Fruit fly (Drosophila melanogaster) whole organism, embryonic: Measurements from ENCODE around the gene prtp.

Source experiments
- Adf1 ChIP-seq: fragments of 200-800 bp; sonication (Bioruptor generic); IDR thresholded peaks from 2 replicates; pipeline ENCODE4 v1.3.6; 2022; ENCODE audit warnings: missing biosample characterization, missing genetic modification characterization
- Asciz ChIP-seq: fragments of 200-800 bp; sonication (Bioruptor generic); optimal IDR thresholded peaks from 2 replicates; lab custom pipeline; 2017; ENCODE audit warnings: missing biosample characterization, mild to moderate bottlenecking, missing genetic modification characterization, missing genetic modification reagents
- Blimp-1 ChIP-seq: fragments of 200-800 bp; sonication (Bioruptor generic); optimal IDR thresholded peaks from 3 replicates; lab custom pipeline; 2018; ENCODE audit warnings: missing biosample characterization, missing genetic modification characterization, mild to moderate bottlenecking, moderate library complexity, missing genetic modification reagents
- C15 ChIP-seq: fragments of 200-800 bp; sonication (Bioruptor generic); IDR thresholded peaks from 3 replicates; pipeline ENCODE4 v1.3.6; 2022; ENCODE audit warnings: missing biosample characterization, missing genetic modification characterization
- CG10147 ChIP-seq: fragments of 200-800 bp; sonication (Bioruptor generic); optimal IDR thresholded peaks from 2 replicates; lab custom pipeline; 2019; ENCODE audit warnings: missing biosample characterization, mild to moderate bottlenecking, missing genetic modification characterization, moderate library complexity
- CG10274 ChIP-seq: fragments of 200-800 bp; sonication (Bioruptor generic); optimal IDR thresholded peaks from 3 replicates; lab custom pipeline; 2017; ENCODE audit warnings: missing biosample characterization, mild to moderate bottlenecking, missing genetic modification characterization
- CG10366 ChIP-seq: fragments of 200-800 bp; sonication (Bioruptor generic); IDR thresholded peaks from 2 replicates; pipeline ENCODE4 v1.3.6; 2022; ENCODE audit warnings: missing biosample characterization, missing genetic modification characterization
- CG10431 ChIP-seq: fragments of 200-800 bp; sonication (Bioruptor generic); optimal IDR thresholded peaks from 3 replicates; lab custom pipeline; 2018; ENCODE audit warnings: missing biosample characterization, mild to moderate bottlenecking, missing genetic modification characterization
- CG10565 ChIP-seq: fragments of 200-800 bp; sonication (Bioruptor generic); optimal IDR thresholded peaks from 3 replicates; lab custom pipeline; 2016; ENCODE audit warnings: missing biosample characterization, mild to moderate bottlenecking, missing genetic modification characterization
- CG12071 ChIP-seq: fragments of 200-800 bp; sonication (Bioruptor generic); optimal IDR thresholded peaks from 3 replicates; lab custom pipeline; 2018; ENCODE audit warnings: missing biosample characterization, mild to moderate bottlenecking, missing genetic modification characterization
- CG1603 ChIP-seq: fragments of 200-800 bp; sonication (Bioruptor generic); optimal IDR thresholded peaks from 2 replicates; lab custom pipeline; 2019; ENCODE audit warnings: missing biosample characterization, mild to moderate bottlenecking, missing genetic modification characterization, moderate library complexity
- CG3163 ChIP-seq: fragments of 200-800 bp; sonication (Bioruptor generic); optimal IDR thresholded peaks from 3 replicates; lab custom pipeline; 2016; ENCODE audit warnings: missing biosample characterization, missing genetic modification characterization
- CG8478 ChIP-seq: fragments of >200 bp; optimal IDR thresholded peaks from 2 replicates; lab custom pipeline; 2018
- Deaf1 ChIP-seq: fragments of 200-800 bp; optimal IDR thresholded peaks from 3 replicates; lab custom pipeline; 2019; ENCODE audit warnings: missing biosample characterization, mild to moderate bottlenecking, missing genetic modification characterization, moderate library complexity
- Gug ChIP-seq: fragments of 200-800 bp; sonication (Bioruptor generic); IDR thresholded peaks from 4 replicates; pipeline ENCODE4 v1.3.6; 2022; ENCODE audit warnings: missing biosample characterization, missing genetic modification characterization
- HLH3B ChIP-seq: fragments of 200-800 bp; sonication (Bioruptor generic); IDR thresholded peaks from 2 replicates; pipeline ENCODE4 v1.3.6; 2022; ENCODE audit warnings: missing biosample characterization, missing genetic modification characterization
- HmgZ ChIP-seq: fragments of 200-800 bp; sonication (Bioruptor generic); optimal IDR thresholded peaks from 2 replicates; lab custom pipeline; 2018; ENCODE audit warnings: missing biosample characterization, mild to moderate bottlenecking, missing genetic modification characterization
- Hmx ChIP-seq: fragments of 200-800 bp; sonication (Bioruptor generic); optimal IDR thresholded peaks from 2 replicates; lab custom pipeline; 2016; ENCODE audit warnings: missing biosample characterization, missing genetic modification characterization
- Hr39 ChIP-seq: fragments of >200 bp; optimal IDR thresholded peaks from 2 replicates; lab custom pipeline; 2017
- Hr78 ChIP-seq, 2 experiments: fragments of 200-800 bp in 1 of 2; fragments of >200 bp in 1 of 2; sonication (Bioruptor generic) in 1 of 2; optimal IDR thresholded peaks; 2 replicates each; lab custom pipeline; 2017 to 2019; ENCODE audit warnings: missing biosample characterization in 2 of 2, missing genetic modification characterization in 2 of 2, mild to moderate bottlenecking in 1 of 2, moderate library complexity in 1 of 2
- Lpt ChIP-seq: fragments of >200 bp; optimal IDR thresholded peaks from 2 replicates; lab custom pipeline; 2018; ENCODE audit warnings: missing biosample characterization, missing genetic modification characterization
- NC2α ChIP-seq: fragments of 200-800 bp; sonication (Bioruptor generic); optimal IDR thresholded peaks from 2 replicates; lab custom pipeline; 2016; ENCODE audit warnings: missing biosample characterization, missing genetic modification characterization
- NFAT ChIP-seq: fragments of 200-800 bp; sonication (Bioruptor generic); IDR thresholded peaks from 2 replicates; pipeline ENCODE4 v1.3.6; 2022; ENCODE audit warnings: missing biosample characterization, missing genetic modification characterization
- Nf-YB ChIP-seq: fragments of 200-800 bp; sonication (Bioruptor generic); optimal IDR thresholded peaks from 3 replicates; lab custom pipeline; 2019; ENCODE audit warnings: missing biosample characterization, mild to moderate bottlenecking, missing genetic modification characterization, moderate library complexity
- amos ChIP-seq: fragments of 200-800 bp; sonication (Bioruptor generic); IDR thresholded peaks from 2 replicates; pipeline ENCODE4 v1.3.6; 2022; ENCODE audit warnings: missing biosample characterization, missing genetic modification characterization; ENCODE audit not compliant: partially characterized antibody
- cas ChIP-seq: fragments of 200-800 bp; sonication (Bioruptor generic); IDR thresholded peaks from 2 replicates; pipeline ENCODE4 v1.3.6; 2022; ENCODE audit warnings: missing biosample characterization, missing genetic modification characterization
- cg ChIP-seq: fragments of 200-800 bp; sonication (Bioruptor generic); optimal IDR thresholded peaks from 3 replicates; lab custom pipeline; 2019; ENCODE audit warnings: missing biosample characterization, mild to moderate bottlenecking, missing genetic modification characterization, moderate library complexity
- danr ChIP-seq: fragments of 200-800 bp; sonication (Bioruptor generic); IDR thresholded peaks from 2 replicates; pipeline ENCODE4 v1.3.6; 2022; ENCODE audit warnings: missing biosample characterization, missing genetic modification characterization
- disco-r ChIP-seq: fragments of 200-800 bp; sonication (Bioruptor generic); optimal IDR thresholded peaks from 2 replicates; lab custom pipeline; 2016; ENCODE audit warnings: missing biosample characterization, missing genetic modification characterization
- grau ChIP-seq: fragments of 200-800 bp; optimal IDR thresholded peaks from 3 replicates; lab custom pipeline; 2019; ENCODE audit warnings: missing biosample characterization, mild to moderate bottlenecking, missing genetic modification characterization, moderate library complexity
- hb ChIP-seq: fragments of 200-800 bp; sonication (Bioruptor generic); IDR thresholded peaks from 3 replicates; pipeline ENCODE4 v1.3.6; 2022; ENCODE audit warnings: missing biosample characterization, missing genetic modification characterization; ENCODE audit not compliant: partially characterized antibody
- ind ChIP-seq: fragments of 200-800 bp; sonication (Bioruptor generic); optimal IDR thresholded peaks from 3 replicates; lab custom pipeline; 2016; ENCODE audit warnings: missing biosample characterization, missing genetic modification characterization
- kay ChIP-seq: fragments of 200-800 bp; sonication (Bioruptor generic); optimal IDR thresholded peaks from 2 replicates; lab custom pipeline; 2016; ENCODE audit warnings: missing biosample characterization, missing genetic modification characterization
- onecut ChIP-seq: fragments of 200-800 bp; sonication (Bioruptor generic); IDR thresholded peaks from 2 replicates; pipeline ENCODE4 v1.3.6; 2022; ENCODE audit warnings: missing biosample characterization, missing genetic modification characterization
- peb ChIP-seq: fragments of 200-800 bp; sonication (Bioruptor generic); IDR thresholded peaks from 2 replicates; pipeline ENCODE4 v1.3.6; 2022; ENCODE audit warnings: missing biosample characterization, missing genetic modification characterization
- phol ChIP-seq: fragments of 200-800 bp; sonication (Bioruptor generic); optimal IDR thresholded peaks from 3 replicates; lab custom pipeline; 2018; ENCODE audit warnings: missing biosample characterization, mild to moderate bottlenecking, missing genetic modification characterization, moderate library complexity
- rib ChIP-seq: fragments of 200-800 bp; sonication (Bioruptor generic); IDR thresholded peaks from 2 replicates; pipeline ENCODE4 v1.3.6; 2022; ENCODE audit warnings: missing biosample characterization, missing genetic modification characterization
- tio ChIP-seq: fragments of 200-800 bp; sonication (Bioruptor generic); optimal IDR thresholded peaks from 2 replicates; lab custom pipeline; 2017; ENCODE audit warnings: missing biosample characterization, missing genetic modification characterization, inconsistent platforms
- twi ChIP-seq: fragments of 200-800 bp; optimal IDR thresholded peaks from 2 replicates; lab custom pipeline; 2019; ENCODE audit warnings: missing biosample characterization, mild to moderate bottlenecking, missing genetic modification characterization, moderate library complexity
- vvl ChIP-seq: fragments of 200-800 bp; sonication (Bioruptor generic); IDR thresholded peaks from 2 replicates; pipeline ENCODE4 v1.3.6; 2022; ENCODE audit warnings: missing biosample characterization, missing genetic modification characterization
- zfh1 ChIP-seq: fragments of 200-800 bp; sonication (Bioruptor generic); IDR thresholded peaks from 3 replicates; pipeline ENCODE4 v1.3.6; 2022; ENCODE audit warnings: missing biosample characterization, missing genetic modification characterization

Gene prtp

dm6 chrX:11723946-11724345 lies 7.4 kb downstream of the prtp start, which contains the start of gene CG15221:
Gene CG15221 (plus strand): TSS chrX:11724246.
- no peak for TF ChIP-seq Lpt (GFP tag; lab: Kevin White, UChicago)

DNA sequence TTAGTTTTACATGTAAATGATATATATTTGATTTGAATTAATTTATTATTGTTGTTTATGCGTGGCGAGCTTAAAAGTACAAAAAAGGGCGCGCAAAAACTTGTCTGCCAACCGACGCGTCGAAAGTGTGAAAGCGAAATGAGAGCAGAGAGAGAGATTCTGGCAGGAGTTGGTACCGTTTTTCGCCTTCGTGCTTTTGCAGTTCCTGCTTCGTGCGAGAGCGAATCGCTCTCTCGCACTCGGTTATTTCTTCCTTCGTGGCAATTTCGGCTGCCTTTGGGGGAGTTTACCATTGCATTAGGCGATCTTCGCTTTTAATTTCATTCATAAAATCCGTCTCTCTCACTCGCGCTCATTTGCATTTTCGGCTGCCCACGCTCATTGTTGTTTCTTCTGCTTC lies 12.4 kb downstream of the prtp start, which contains the start of gene inaF-D:
Gene inaF-D (minus strand): TSS at position 101 of the 400 bp plus-strand sequence.
- TF ChIP-seq vvl (GFP tag; lab: Robert Waterston, UW) (0 out of 2 replicates have a peak, but pooled peaks have one; percentile 31), hb (no peak), twi (tag; lab: Kevin White, UChicago) (no peak), Deaf1 (tag; lab: Kevin White, UChicago) (peak; percentile 77)
- TF ChIP-seq, all 482 proteins: peak for 2

DNA sequence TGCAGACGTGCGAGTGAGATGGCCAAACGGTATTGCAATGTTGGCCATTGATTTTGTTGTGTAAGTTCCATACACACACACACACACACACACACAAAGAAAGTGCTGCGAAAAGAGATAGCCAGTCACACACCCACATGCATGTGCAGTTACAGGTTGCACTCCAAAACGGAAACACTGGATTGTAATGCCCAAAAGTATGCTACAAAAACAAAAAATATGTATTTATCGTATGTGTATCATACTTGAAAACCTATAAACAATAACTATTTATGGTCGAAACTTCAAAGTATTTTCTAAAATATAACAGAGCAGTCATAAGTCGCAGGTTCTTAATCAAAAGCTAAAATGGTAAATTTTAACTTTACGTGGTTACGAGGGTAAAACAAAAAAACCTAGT lies 13.4 kb downstream of the prtp start:
- TF ChIP-seq CG10366 (GFP tag; lab: Robert Waterston, UW): no peak
- peak; percentile 12 for TF ChIP-seq grau (tag; lab: Kevin White, UChicago)
- TF ChIP-seq Blimp-1: no peak
- no peak for TF ChIP-seq Hr78 (GFP tag; optimal IDR thresholded peaks at IDR 0.05; lab: Kevin White, UChicago)
- no peak for TF ChIP-seq CG10274
- no peak for TF ChIP-seq CG8478 (lab: Kevin White, UChicago)
- TF ChIP-seq CG1603 (tag; lab: Kevin White, UChicago): no peak
- no peak for TF ChIP-seq CG12071 (GFP tag; lab: Kevin White, UChicago)
- TF ChIP-seq NC2α (GFP tag; lab: Kevin White, UChicago): no peak
- TF ChIP-seq CG10147: no peak
- no peak for TF ChIP-seq tio (GFP tag; lab: Kevin White, UChicago)
- TF ChIP-seq amos (GFP tag; lab: Robert Waterston, UW): no peak
- TF ChIP-seq Hmx (GFP tag; lab: Kevin White, UChicago): no peak
- peak; percentile 19 for TF ChIP-seq Nf-YB (GFP tag; lab: Kevin White, UChicago)
- peak; percentile 33 for TF ChIP-seq cg (GFP tag; lab: Kevin White, UChicago)
- TF ChIP-seq peb: no peak
- no peak for TF ChIP-seq zfh1
- TF ChIP-seq CG10565 (GFP tag; lab: Kevin White, UChicago): no peak
- TF ChIP-seq NFAT: no peak
- TF ChIP-seq Adf1: no peak

dm6 chrX:11731665-11732064 lies 15.1 kb downstream of the prtp start, which contains the start of gene inaF-C:
Gene inaF-C (minus strand): TSS chrX:11731765.
- TF ChIP-seq CG3163: no peak
- no peak for TF ChIP-seq Gug (GFP tag; lab: Robert Waterston, UW)
- TF ChIP-seq phol (tag; lab: Kevin White, UChicago): no peak
- no peak for TF ChIP-seq rib (GFP tag; lab: Robert Waterston, UW)
- no peak for TF ChIP-seq onecut
- TF ChIP-seq HLH3B (GFP tag; lab: Robert Waterston, UW): no peak
- no peak for TF ChIP-seq cas (GFP tag; lab: Robert Waterston, UW)
- no peak for TF ChIP-seq kay (GFP tag; lab: Kevin White, UChicago)
- no peak for TF ChIP-seq Asciz (GFP tag; lab: Kevin White, UChicago)
- no peak for TF ChIP-seq HmgZ (tag; lab: Kevin White, UChicago)
- no peak for TF ChIP-seq CG10431 (GFP tag; lab: Kevin White, UChicago)
- no peak for TF ChIP-seq Lpt (GFP tag; lab: Kevin White, UChicago)
- TF ChIP-seq danr: no peak
- TF ChIP-seq C15 (GFP tag; lab: Robert Waterston, UW): no peak
- TF ChIP-seq Hr39 (lab: Kevin White, UChicago): no peak
- TF ChIP-seq ind: no peak
- no peak for TF ChIP-seq disco-r (GFP tag; lab: Kevin White, UChicago)
